Worm (Caenorhabditis elegans) whole organism, late embryonic: ENCODE data around the gene crh-2.

Source experiments
- F13H6.1 ChIP-seq: sonication (generic microtip); optimal IDR thresholded peaks from 2 replicates; lab custom pipeline; 2016; ENCODE audit warnings: missing genetic modification characterization, missing compliant biosample characterization
- ceh-2 ChIP-seq: sonication (generic microtip); optimal IDR thresholded peaks from 2 replicates; lab custom pipeline; 2016; ENCODE audit warnings: missing genotype, missing genetic modification characterization, missing compliant biosample characterization
- ceh-22 ChIP-seq: sonication (generic microtip); optimal IDR thresholded peaks from 2 replicates; lab custom pipeline; 2017; ENCODE audit warnings: missing biosample characterization, missing genetic modification characterization
- ceh-30 ChIP-seq: fragments of 150-350 bp; optimal IDR thresholded peaks from 2 replicates; lab custom pipeline; 2014; ENCODE audit warnings: missing biosample characterization, missing genetic modification characterization
- ceh-9 ChIP-seq: sonication (generic microtip); optimal IDR thresholded peaks from 2 replicates; lab custom pipeline; 2016; ENCODE audit warnings: mild to moderate bottlenecking, missing genetic modification characterization, inconsistent platforms, missing compliant biosample characterization
- dve-1 ChIP-seq: sonication (generic microtip); optimal IDR thresholded peaks from 2 replicates; lab custom pipeline; 2017; ENCODE audit warnings: antibody characterized with exemption, mild to moderate bottlenecking, missing genetic modification characterization, missing compliant biosample characterization
- pag-3 ChIP-seq: sonication (generic microtip); optimal IDR thresholded peaks from 2 replicates; lab custom pipeline; 2016; ENCODE audit warnings: missing compliant biosample characterization, missing genetic modification characterization, borderline replicate concordance
- pqm-1 ChIP-seq: sonication (generic microtip); optimal IDR thresholded peaks from 2 replicates; lab custom pipeline; 2016; ENCODE audit warnings: missing genetic modification characterization, missing compliant biosample characterization
- rnt-1 ChIP-seq: sonication (generic microtip); optimal IDR thresholded peaks from 2 replicates; lab custom pipeline; 2016; ENCODE audit warnings: missing genetic modification characterization, missing compliant biosample characterization
- unc-55 ChIP-seq: sonication (generic microtip); optimal IDR thresholded peaks from 2 replicates; lab custom pipeline; 2017; ENCODE audit warnings: missing biosample characterization, missing genetic modification reagents, missing genetic modification characterization

ce11 chrII:5174370-5174769, 13.0 kb downstream of the crh-2 start, which contains the start of gene C27D6.3:
- no peak for TF ChIP-seq ceh-30 (tag; lab: Kevin White, UChicago)
- TF ChIP-seq ceh-9 (tag; lab: Kevin White, UChicago), result no peak
- TF ChIP-seq pqm-1, result no peak
- no peak for TF ChIP-seq ceh-2 (tag; lab: Kevin White, UChicago)
- no peak for TF ChIP-seq ceh-22
- no peak for TF ChIP-seq rnt-1 (tag; lab: Kevin White, UChicago)
- no peak for TF ChIP-seq unc-55 (GFP tag; lab: Kevin White, UChicago)
- TF ChIP-seq F13H6.1, result no peak
- no peak for TF ChIP-seq pag-3 (tag; lab: Kevin White, UChicago)
- no peak for TF ChIP-seq dve-1 (tag; lab: Kevin White, UChicago)
